ENCODE assay signal across 2 fruit fly cellular contexts in the genomic region with DNA sequence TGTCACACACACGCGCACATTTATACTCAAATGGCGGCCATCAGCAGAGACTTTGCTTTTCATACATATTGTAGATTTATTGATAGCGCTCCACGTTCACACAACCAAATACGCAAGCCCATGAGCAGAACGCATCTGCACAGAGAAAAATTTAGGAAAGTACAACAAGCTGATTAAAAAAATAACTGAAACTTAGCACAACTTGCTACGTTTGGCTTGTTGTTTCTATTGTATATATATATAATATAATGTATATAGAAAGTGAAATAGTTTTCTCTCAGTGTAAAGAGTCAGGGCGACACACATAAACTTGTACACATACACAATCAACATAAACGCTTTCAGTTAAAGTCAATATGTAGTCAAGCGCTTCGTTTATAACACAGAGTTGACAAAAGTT.
TF ChIP-seq lines count a peak whose summit lies in the region.

No protein-coding gene starts in this region.

- no peak for TF ChIP-seq CTCF in whole organism, embryonic (GFP tag; optimal IDR thresholded peaks at IDR 0.05; lab: Kevin White, UChicago)

TF ChIP-seq in whole organism, embryonic, 481 proteins besides CTCF, POLR2A, EP300 and RAD21 (continues in another document):
- no peak for TF ChIP-seq run (tag; optimal IDR thresholded peaks at IDR 0.05; lab: Kevin White, UChicago)
- TF ChIP-seq CG7372 (GFP tag; IDR thresholded peaks at IDR 0.05; lab: Robert Waterston, UW), result no peak
- peak; percentile 35 for TF ChIP-seq NfI (GFP tag; optimal IDR thresholded peaks at IDR 0.05; lab: Kevin White, UChicago)
- TF ChIP-seq Blimp-1 (GFP tag; optimal IDR thresholded peaks at IDR 0.05; lab: Kevin White, UChicago), result peak; percentile 46
- peak; percentile 26 for TF ChIP-seq scrt (GFP tag; optimal IDR thresholded peaks at IDR 0.05; lab: Kevin White, UChicago)
- 0 out of 2 replicates have a peak, but pooled peaks have one; percentile 31 for TF ChIP-seq E2f1 (GFP tag; IDR thresholded peaks at IDR 0.05; lab: Robert Waterston, UW)
- no peak for TF ChIP-seq tx (GFP tag; optimal IDR thresholded peaks at IDR 0.05; lab: Kevin White, UChicago)
- peak; percentile 17 for TF ChIP-seq org-1 (GFP tag; optimal IDR thresholded peaks at IDR 0.05; lab: Kevin White, UChicago)
- no peak for TF ChIP-seq dimm (GFP tag; IDR thresholded peaks at IDR 0.05; lab: Robert Waterston, UW)
- peak; percentile 54 for TF ChIP-seq Hmr (GFP tag; optimal IDR thresholded peaks at IDR 0.05; lab: Kevin White, UChicago)
- no peak for TF ChIP-seq Lhr (GFP tag; optimal IDR thresholded peaks at IDR 0.05; lab: Kevin White, UChicago)
- TF ChIP-seq sisA (GFP tag; IDR thresholded peaks at IDR 0.05; lab: Robert Waterston, UW), result 0 out of 2 replicates have a peak, but pooled peaks have one; percentile 25
- TF ChIP-seq Hsf (GFP tag; optimal IDR thresholded peaks at IDR 0.05; lab: Kevin White, UChicago), result no peak
- TF ChIP-seq Sox100B (GFP tag; optimal IDR thresholded peaks at IDR 0.05; lab: Kevin White, UChicago), result peak; percentile 26
- TF ChIP-seq CG4424 (GFP tag; optimal IDR thresholded peaks at IDR 0.05; lab: Kevin White, UChicago), result peak; percentile 39
- TF ChIP-seq Trl (optimal IDR thresholded peaks at IDR 0.05; lab: Kevin White, UChicago), result no peak
- no peak for TF ChIP-seq Trl (GFP tag; optimal IDR thresholded peaks at IDR 0.05; lab: Kevin White, UChicago)
- no peak for TF ChIP-seq CG18476 (GFP tag; optimal IDR thresholded peaks at IDR 0.05; lab: Kevin White, UChicago)
- TF ChIP-seq CG11456 (GFP tag; IDR thresholded peaks at IDR 0.05; lab: Robert Waterston, UW), result 0 out of 3 replicates have a peak, but pooled peaks have one; percentile 10
- no peak for TF ChIP-seq CG17568 (GFP tag; optimal IDR thresholded peaks at IDR 0.05; lab: Kevin White, UChicago)
- peak; percentile 73 for TF ChIP-seq gem (tag; optimal IDR thresholded peaks at IDR 0.05; lab: Kevin White, UChicago)
- no peak for TF ChIP-seq ttk (GFP tag; IDR thresholded peaks at IDR 0.05; lab: Robert Waterston, UW)
- no peak for TF ChIP-seq CG7963 (GFP tag; IDR thresholded peaks at IDR 0.05; lab: Robert Waterston, UW; ENCODE audit: partially characterized antibody)
- TF ChIP-seq ham (GFP tag; IDR thresholded peaks at IDR 0.05; lab: Robert Waterston, UW), result no peak
- TF ChIP-seq CG1792 (GFP tag; optimal IDR thresholded peaks at IDR 0.05; lab: Kevin White, UChicago), result no peak
- no peak for TF ChIP-seq fd64A (GFP tag; optimal IDR thresholded peaks at IDR 0.05; lab: Kevin White, UChicago)
- TF ChIP-seq ewg (GFP tag; optimal IDR thresholded peaks at IDR 0.05; lab: Kevin White, UChicago), result peak; percentile 4
- TF ChIP-seq CoRest (tag; optimal IDR thresholded peaks at IDR 0.05; lab: Kevin White, UChicago), result peak; percentile 38
- TF ChIP-seq dysf (GFP tag; IDR thresholded peaks at IDR 0.05; lab: Robert Waterston, UW), result 0 out of 3 replicates have a peak, but pooled peaks have one; percentile 21
- TF ChIP-seq Meics (GFP tag; optimal IDR thresholded peaks at IDR 0.05; lab: Kevin White, UChicago), result peak; percentile 18
- TF ChIP-seq CG8388 (GFP tag; optimal IDR thresholded peaks at IDR 0.05; lab: Kevin White, UChicago), result no peak
- TF ChIP-seq br (optimal IDR thresholded peaks at IDR 0.05; lab: Kevin White, UChicago), result no peak
- peak; percentile 47 for TF ChIP-seq CG15269 (tag; optimal IDR thresholded peaks at IDR 0.05; lab: Kevin White, UChicago)
- TF ChIP-seq lov (optimal IDR thresholded peaks at IDR 0.05; lab: Kevin White, UChicago), result no peak
- no peak for TF ChIP-seq lov (GFP tag; IDR thresholded peaks at IDR 0.05; lab: Robert Waterston, UW)
- peak; percentile 60 for TF ChIP-seq CG17359 (tag; optimal IDR thresholded peaks at IDR 0.05; lab: Kevin White, UChicago)
- TF ChIP-seq HmgZ (tag; optimal IDR thresholded peaks at IDR 0.05; lab: Kevin White, UChicago), result no peak
- TF ChIP-seq btn (GFP tag; optimal IDR thresholded peaks at IDR 0.05; lab: Kevin White, UChicago), result no peak
- TF ChIP-seq CG4730 (GFP tag; IDR thresholded peaks at IDR 0.05; lab: Robert Waterston, UW), result 0 out of 2 replicates have a peak, but pooled peaks have one; percentile 9
- TF ChIP-seq CG14050 (GFP tag; IDR thresholded peaks at IDR 0.05; lab: Robert Waterston, UW), result peak; percentile 37; the same call in 2 of the 3 replicates
- TF ChIP-seq CG10654 (GFP tag; optimal IDR thresholded peaks at IDR 0.05; lab: Kevin White, UChicago), result no peak
- TF ChIP-seq CHES-1-like (GFP tag; optimal IDR thresholded peaks at IDR 0.05; lab: Kevin White, UChicago), result no peak
- peak; percentile 22; the same call in 1 of the 3 replicates for TF ChIP-seq H15 (GFP tag; IDR thresholded peaks at IDR 0.05; lab: Robert Waterston, UW)

TF ChIP-seq in whole organism, prepupa, 60 proteins besides CTCF, POLR2A, EP300 and RAD21:
- TF ChIP-seq CG32006 (GFP tag; optimal IDR thresholded peaks at IDR 0.05; lab: Kevin White, UChicago) (peak; percentile 2), salr (GFP tag; optimal IDR thresholded peaks at IDR 0.05; lab: Kevin White, UChicago) (no peak)
